Fruit fly (Drosophila melanogaster): ENCODE data around the gene Sgt.

Sgt gene

dm6 chr2L:17422089-17422488, 49.3 kb upstream of the Sgt start (continued):
- TF ChIP-seq Oli (tag; optimal IDR thresholded peaks at IDR 0.05) (no peak), CG3065 (GFP tag; optimal IDR thresholded peaks at IDR 0.05) (no peak), CG2678 (tag; optimal IDR thresholded peaks at IDR 0.05) (peak; percentile 27), CG18764 (GFP tag; optimal IDR thresholded peaks at IDR 0.05) (no peak), Bteb2 (GFP tag; optimal IDR thresholded peaks at IDR 0.05) (no peak), knrl (GFP tag; IDR thresholded peaks at IDR 0.05; ENCODE audit: partially characterized antibody) (no peak), z (GFP tag; IDR thresholded peaks at IDR 0.05) (no peak), stwl (tag; optimal IDR thresholded peaks at IDR 0.05) (no peak), Hr51 (GFP tag; optimal IDR thresholded peaks at IDR 0.05) (peak in 1 of 2 experiments; percentile 32), esg (GFP tag; conservative IDR thresholded peaks at IDR 0.05) (no peak), CG7839 (tag; optimal IDR thresholded peaks at IDR 0.05) (peak; percentile 17), CG2889 (GFP tag; IDR thresholded peaks at IDR 0.05) (no peak), CG11504 (tag; optimal IDR thresholded peaks at IDR 0.05) (peak; percentile 60), CG13123 (GFP tag; optimal IDR thresholded peaks at IDR 0.05) (no peak), sug (tag; optimal IDR thresholded peaks at IDR 0.05) (no peak), CTCF (GFP tag; optimal IDR thresholded peaks at IDR 0.05) (no peak), pros (GFP tag; optimal IDR thresholded peaks at IDR 0.05) (no peak), abd-A (tag; optimal IDR thresholded peaks at IDR 0.05) (no peak), CG16813 (GFP tag; IDR thresholded peaks at IDR 0.05; ENCODE audit: partially characterized antibody) (no peak), dan (GFP tag; IDR thresholded peaks at IDR 0.05) (no peak), CG7556 (GFP tag; optimal IDR thresholded peaks at IDR 0.05) (peak; percentile 6), sna (GFP tag; IDR thresholded peaks at IDR 0.05; ENCODE audit: partially characterized antibody) (no peak), CG2120 (GFP tag; optimal IDR thresholded peaks at IDR 0.05) (peak; percentile 26), Sry-δ (GFP tag; optimal IDR thresholded peaks at IDR 0.05) (no peak), luna (GFP tag; optimal IDR thresholded peaks at IDR 0.05) (no peak), mld (GFP tag; IDR thresholded peaks at IDR 0.05; ENCODE audit: partially characterized antibody) (no peak), vfl (GFP tag; optimal IDR thresholded peaks at IDR 0.05) (no peak), MESR4 (GFP tag; optimal IDR thresholded peaks at IDR 0.05) (no peak), ase (GFP tag; IDR thresholded peaks at IDR 0.05) (no peak), Aef1 (GFP tag; IDR thresholded peaks at IDR 0.05) (no peak), Myb (GFP tag; optimal IDR thresholded peaks at IDR 0.05) (no peak), CG18619 (GFP tag; optimal IDR thresholded peaks at IDR 0.05) (peak; percentile 10), pan (optimal IDR thresholded peaks at IDR 0.05) (no peak), pan (GFP tag; optimal IDR thresholded peaks at IDR 0.05 in 1 of 2, IDR thresholded peaks at IDR 0.05 in 1 of 2) (no peak), Taf1 (GFP tag; IDR thresholded peaks at IDR 0.05) (no peak), ranshi (GFP tag; IDR thresholded peaks at IDR 0.05) (no peak), Antp (GFP tag; optimal IDR thresholded peaks at IDR 0.05) (no peak), Ada2b (GFP tag; IDR thresholded peaks at IDR 0.05) (peak; percentile 12; the same call in 1 of the 2 replicates), CG16815 (GFP tag; optimal IDR thresholded peaks at IDR 0.05) (no peak), sens (GFP tag) (peak; percentile 57), Spps (tag; optimal IDR thresholded peaks at IDR 0.05) (no peak), Deaf1 (tag; optimal IDR thresholded peaks at IDR 0.05) (no peak), bsh (GFP tag; optimal IDR thresholded peaks at IDR 0.05) (peak in 1 of 2 experiments; percentile 2), CG18599 (GFP tag; optimal IDR thresholded peaks at IDR 0.05) (peak; percentile 44), sim (GFP tag; IDR thresholded peaks at IDR 0.05) (no peak), br (optimal IDR thresholded peaks at IDR 0.05) (no peak), CG5953 (GFP tag; IDR thresholded peaks at IDR 0.05) (no peak), cwo (GFP tag; optimal IDR thresholded peaks at IDR 0.05) (no peak), PHDP (tag; optimal IDR thresholded peaks at IDR 0.05) (peak; percentile 29), repo (GFP tag; optimal IDR thresholded peaks at IDR 0.05) (no peak), Mad (GFP tag; optimal IDR thresholded peaks at IDR 0.05) (no peak), grau (tag; optimal IDR thresholded peaks at IDR 0.05) (peak; percentile 27), ERR (GFP tag; optimal IDR thresholded peaks at IDR 0.05) (no peak)
